Worm (Caenorhabditis elegans) whole organism, L2 larva: ENCODE measurements around the gene rbm-42.

Source experiments
- aly-2 ChIP-seq: fragments of 150-350 bp; optimal IDR thresholded peaks from 2 replicates; lab custom pipeline; 2014; ENCODE audit warnings: missing biosample characterization, missing genetic modification characterization
- ama-1 ChIP-seq: fragments of 150-350 bp; optimal IDR thresholded peaks from 2 replicates; lab custom pipeline; 2018; ENCODE audit warnings: inconsistent platforms
- dmd-4 ChIP-seq: sonication (generic microtip); optimal IDR thresholded peaks from 2 replicates; lab custom pipeline; 2017; ENCODE audit warnings: missing biosample characterization, missing genetic modification characterization
- elt-1 ChIP-seq: fragments of 150-350 bp; optimal IDR thresholded peaks from 2 replicates; lab custom pipeline; 2014; ENCODE audit warnings: missing biosample characterization, missing genetic modification characterization
- lin-11 ChIP-seq: fragments of 150-350 bp; sonication (generic microtip); optimal IDR thresholded peaks from 2 replicates; lab custom pipeline; 2014; ENCODE audit warnings: missing biosample characterization, missing genetic modification characterization, inconsistent platforms, mixed read lengths
- lin-39 ChIP-seq: fragments of 150-350 bp; optimal IDR thresholded peaks from 2 replicates; lab custom pipeline; 2014; ENCODE audit warnings: missing biosample characterization, missing genetic modification reagents, missing genetic modification characterization
- mbf-1 ChIP-seq: sonication (generic microtip); optimal IDR thresholded peaks from 2 replicates; lab custom pipeline; 2017; ENCODE audit warnings: missing biosample characterization, missing genetic modification characterization
- nhr-6 ChIP-seq: fragments of 150-350 bp; optimal IDR thresholded peaks from 2 replicates; lab custom pipeline; 2014; ENCODE audit warnings: missing biosample characterization, missing genetic modification characterization
- sma-3 ChIP-seq: sonication (generic microtip); optimal IDR thresholded peaks from 2 replicates; lab custom pipeline; 2016; ENCODE audit warnings: missing genetic modification reagents, missing genetic modification characterization, missing compliant biosample characterization

DNA sequence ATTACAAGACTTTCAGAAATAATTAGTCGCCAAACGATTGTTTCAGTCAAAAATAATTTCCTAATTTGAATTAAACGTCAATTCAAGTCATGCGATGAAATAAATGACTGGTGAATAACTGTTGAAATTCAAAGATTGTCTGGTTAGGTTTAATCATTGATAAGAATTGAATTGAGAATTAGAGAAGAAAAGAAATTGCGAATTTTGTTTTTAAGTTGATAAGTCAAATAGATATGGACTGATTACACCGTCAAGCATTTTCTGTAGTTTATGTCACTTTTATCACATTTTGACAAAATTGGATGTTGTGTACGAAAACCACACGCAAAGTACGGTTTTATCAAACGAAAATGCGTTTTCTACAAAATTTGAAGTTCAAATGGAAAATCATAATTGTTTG is 48.2 kb upstream of the rbm-42 start:
- peak; percentile 44 for TF ChIP-seq sma-3
- no peak for TF ChIP-seq dmd-4 (tag; lab: Kevin White, UChicago)
- TF ChIP-seq ama-1 (lab: Kevin White, UChicago): no peak
- no peak for TF ChIP-seq lin-11 (tag; lab: Kevin White, UChicago)
- TF ChIP-seq mbf-1: no peak
- TF ChIP-seq lin-39 (tag; lab: Kevin White, UChicago): no peak
- no peak for TF ChIP-seq nhr-6 (tag; lab: Kevin White, UChicago)
- no peak for TF ChIP-seq aly-2 (tag; lab: Kevin White, UChicago)
- TF ChIP-seq elt-1 (tag; lab: Kevin White, UChicago): no peak
